Worm (Caenorhabditis elegans): ENCODE results near the gene T07D4.5.

The T07D4.5 gene

DNA sequence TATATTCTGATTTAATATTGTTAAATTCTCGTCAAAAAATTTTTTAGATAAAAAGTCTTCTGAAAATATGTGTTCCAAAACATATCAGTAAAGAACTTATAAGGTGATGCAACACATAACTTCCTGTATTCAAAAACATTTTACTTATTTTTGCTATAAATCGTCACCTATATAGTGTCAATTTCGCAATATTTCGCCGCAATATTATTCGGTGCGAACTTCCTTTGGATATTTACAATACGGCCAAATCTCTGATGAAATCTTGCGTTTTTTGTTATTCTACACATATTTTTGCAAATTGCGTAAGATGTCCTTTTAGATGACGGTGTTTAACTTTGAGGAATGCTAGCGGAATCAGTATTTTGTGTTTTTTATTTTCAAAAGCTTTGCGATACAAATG is 37.3 kb upstream of the T07D4.5 start:
- TF ChIP-seq ref-1 (GFP tag; conservative IDR thresholded peaks at IDR 0.05): no peak
- TF ChIP-seq cog-1 (tag; optimal IDR thresholded peaks at IDR 0.05): no peak
- no peak for TF ChIP-seq ztf-23 (GFP tag; IDR thresholded peaks at IDR 0.05)
- TF ChIP-seq T22C8.4 (GFP tag; IDR thresholded peaks at IDR 0.05): no peak
- no peak for TF ChIP-seq flt-1 (GFP tag; IDR thresholded peaks at IDR 0.05)

DNA sequence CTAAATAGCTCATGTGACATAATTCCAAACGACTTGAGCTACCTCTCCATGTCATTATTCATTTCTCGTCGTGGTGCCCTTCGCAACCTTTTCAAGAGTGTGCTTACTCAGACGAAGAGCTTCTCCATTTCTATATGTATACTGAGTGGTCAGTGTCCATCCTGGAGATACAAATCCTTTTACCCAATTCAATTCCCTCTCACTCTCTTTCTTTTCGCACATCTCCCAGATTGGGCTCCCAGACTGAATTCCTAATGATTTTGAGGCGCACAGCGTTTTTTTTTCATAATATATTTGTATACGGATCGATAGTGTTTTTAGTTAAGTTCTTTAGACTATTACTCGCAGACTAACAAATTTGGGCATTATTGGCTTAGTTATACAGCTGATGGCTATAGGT is 36.8 kb upstream of the T07D4.5 start:
- TF ChIP-seq ztf-29 (GFP tag; IDR thresholded peaks at IDR 0.05) (no peak), ref-1 (GFP tag; conservative IDR thresholded peaks at IDR 0.05) (no peak), med-1 (GFP tag; optimal IDR thresholded peaks at IDR 0.05; ENCODE audit: insufficient read depth) (no peak), T22C8.4 (GFP tag; IDR thresholded peaks at IDR 0.05) (no peak), tab-1 (GFP tag; IDR thresholded peaks at IDR 0.05) (no peak), cog-1 (tag; optimal IDR thresholded peaks at IDR 0.05) (no peak), flt-1 (GFP tag; IDR thresholded peaks at IDR 0.05) (no peak), klf-2 (GFP tag; conservative IDR thresholded peaks at IDR 0.05) (no peak), ztf-23 (GFP tag; IDR thresholded peaks at IDR 0.05) (no peak)

- TF ChIP-seq ref-1 (GFP tag; conservative IDR thresholded peaks at IDR 0.05) (no peak), cog-1 (tag; optimal IDR thresholded peaks at IDR 0.05) (no peak), flt-1 (GFP tag; IDR thresholded peaks at IDR 0.05) (no peak), ztf-23 (GFP tag; IDR thresholded peaks at IDR 0.05) (no peak), ztf-29 (GFP tag; IDR thresholded peaks at IDR 0.05) (no peak), tab-1 (GFP tag; IDR thresholded peaks at IDR 0.05) (no peak), T22C8.4 (GFP tag; IDR thresholded peaks at IDR 0.05) (no peak), klf-2 (GFP tag; conservative IDR thresholded peaks at IDR 0.05) (no peak), med-1 (GFP tag; optimal IDR thresholded peaks at IDR 0.05; ENCODE audit: insufficient read depth) (no peak)
Observed at ce11 chrII:8920315-8920714, 36.2 kb upstream of the T07D4.5 start.

ce11 chrII:8917339-8917738 is 33.2 kb upstream of the T07D4.5 start:
- TF ChIP-seq med-1 (GFP tag; optimal IDR thresholded peaks at IDR 0.05; ENCODE audit: insufficient read depth): no peak
- no peak for TF ChIP-seq cog-1 (tag; optimal IDR thresholded peaks at IDR 0.05)
- TF ChIP-seq ztf-29 (GFP tag; IDR thresholded peaks at IDR 0.05): no peak
- TF ChIP-seq ref-1 (GFP tag; conservative IDR thresholded peaks at IDR 0.05): no peak
- no peak for TF ChIP-seq klf-2 (GFP tag; conservative IDR thresholded peaks at IDR 0.05)
- TF ChIP-seq ztf-23 (GFP tag; IDR thresholded peaks at IDR 0.05): no peak
- TF ChIP-seq flt-1 (GFP tag; IDR thresholded peaks at IDR 0.05): no peak
- no peak for TF ChIP-seq T22C8.4 (GFP tag; IDR thresholded peaks at IDR 0.05)
- TF ChIP-seq tab-1 (GFP tag; IDR thresholded peaks at IDR 0.05): no peak

DNA sequence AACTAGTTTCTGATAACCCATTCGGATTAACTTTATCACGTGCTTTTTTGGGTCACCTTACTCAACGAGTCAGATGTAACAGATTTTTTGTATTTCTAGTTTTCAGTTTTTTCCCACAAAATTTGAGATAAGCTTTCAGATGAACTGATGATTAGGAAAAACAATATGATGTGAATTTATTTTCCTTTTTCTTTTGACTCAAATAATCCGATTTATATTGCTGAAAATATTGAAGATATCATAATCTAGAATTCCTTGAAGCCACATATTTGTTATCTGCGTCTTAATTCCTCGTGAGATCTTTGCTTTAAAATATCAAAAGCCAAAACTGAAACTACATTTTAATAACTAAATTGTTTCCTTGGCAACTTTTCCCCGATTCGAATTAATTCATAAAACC is 32.5 kb upstream of the T07D4.5 start:
- TF ChIP-seq cog-1 (tag; optimal IDR thresholded peaks at IDR 0.05) (no peak), flt-1 (GFP tag; IDR thresholded peaks at IDR 0.05) (no peak), ztf-29 (GFP tag; IDR thresholded peaks at IDR 0.05) (no peak), med-1 (GFP tag; optimal IDR thresholded peaks at IDR 0.05; ENCODE audit: insufficient read depth) (no peak), klf-2 (GFP tag; conservative IDR thresholded peaks at IDR 0.05) (no peak), ztf-23 (GFP tag; IDR thresholded peaks at IDR 0.05) (no peak), T22C8.4 (GFP tag; IDR thresholded peaks at IDR 0.05) (no peak), tab-1 (GFP tag; IDR thresholded peaks at IDR 0.05) (no peak), ref-1 (GFP tag; conservative IDR thresholded peaks at IDR 0.05) (no peak)

- TF ChIP-seq ztf-29 (GFP tag; IDR thresholded peaks at IDR 0.05) (no peak), T22C8.4 (GFP tag; IDR thresholded peaks at IDR 0.05) (no peak), klf-2 (GFP tag; conservative IDR thresholded peaks at IDR 0.05) (no peak), cog-1 (tag; optimal IDR thresholded peaks at IDR 0.05) (no peak), med-1 (GFP tag; optimal IDR thresholded peaks at IDR 0.05; ENCODE audit: insufficient read depth) (no peak), ztf-23 (GFP tag; IDR thresholded peaks at IDR 0.05) (no peak), tab-1 (GFP tag; IDR thresholded peaks at IDR 0.05) (no peak), ref-1 (GFP tag; conservative IDR thresholded peaks at IDR 0.05) (no peak), flt-1 (GFP tag; IDR thresholded peaks at IDR 0.05) (no peak)
Observed at ce11 chrII:8914654-8915053, 30.5 kb upstream of the T07D4.5 start.

DNA sequence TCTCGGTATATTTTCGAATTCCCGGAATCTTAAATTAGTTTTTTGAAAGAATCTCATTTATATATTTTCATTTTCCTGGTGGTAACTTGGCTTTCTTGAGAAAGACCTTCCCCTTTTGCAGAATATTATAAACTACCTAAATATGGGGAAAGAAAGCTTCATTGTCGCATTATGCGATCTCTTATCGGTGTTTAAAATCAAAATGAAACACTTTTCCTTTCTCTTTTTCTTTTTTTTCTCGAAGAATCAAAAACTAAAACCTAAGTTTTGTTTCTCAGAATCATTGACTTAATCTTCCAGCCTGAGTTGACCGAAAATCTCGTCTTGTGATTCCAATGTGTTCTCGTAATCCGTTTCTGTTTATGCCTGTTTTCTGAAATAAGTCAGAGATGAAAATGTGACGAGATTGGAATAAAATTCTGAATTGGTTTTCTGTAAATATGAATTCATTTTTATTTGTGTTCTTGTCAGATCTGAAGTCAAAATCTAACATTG is 28.4 kb upstream of the T07D4.5 start:
- TF ChIP-seq cog-1 (tag; optimal IDR thresholded peaks at IDR 0.05): no peak
- no peak for TF ChIP-seq med-1 (GFP tag; optimal IDR thresholded peaks at IDR 0.05; ENCODE audit: insufficient read depth)
- no peak for TF ChIP-seq T22C8.4 (GFP tag; IDR thresholded peaks at IDR 0.05)
- TF ChIP-seq tab-1 (GFP tag; IDR thresholded peaks at IDR 0.05): no peak
- no peak for TF ChIP-seq klf-2 (GFP tag; conservative IDR thresholded peaks at IDR 0.05)
- TF ChIP-seq ztf-23 (GFP tag; IDR thresholded peaks at IDR 0.05): no peak
- TF ChIP-seq ref-1 (GFP tag; conservative IDR thresholded peaks at IDR 0.05): no peak
- TF ChIP-seq ztf-29 (GFP tag; IDR thresholded peaks at IDR 0.05): no peak
- TF ChIP-seq flt-1 (GFP tag; IDR thresholded peaks at IDR 0.05): no peak

- TF ChIP-seq ztf-23 (GFP tag; IDR thresholded peaks at IDR 0.05) (no peak), cog-1 (tag; optimal IDR thresholded peaks at IDR 0.05) (no peak), flt-1 (GFP tag; IDR thresholded peaks at IDR 0.05) (no peak), T22C8.4 (GFP tag; IDR thresholded peaks at IDR 0.05) (no peak), klf-2 (GFP tag; conservative IDR thresholded peaks at IDR 0.05) (no peak), tab-1 (GFP tag; IDR thresholded peaks at IDR 0.05) (no peak), med-1 (GFP tag; optimal IDR thresholded peaks at IDR 0.05; ENCODE audit: insufficient read depth) (no peak), ztf-29 (GFP tag; IDR thresholded peaks at IDR 0.05) (no peak), ref-1 (GFP tag; conservative IDR thresholded peaks at IDR 0.05) (no peak)
Observed at ce11 chrII:8911929-8912328, 27.8 kb upstream of the T07D4.5 start, which contains the start of gene B0457.4. Gene B0457.4 (minus strand): TSS chrII:8912029.

ce11 chrII:8903871-8904270 is 19.7 kb upstream of the T07D4.5 start:
- TF ChIP-seq cog-1 (tag; optimal IDR thresholded peaks at IDR 0.05) (no peak), T22C8.4 (GFP tag; IDR thresholded peaks at IDR 0.05) (no peak), med-1 (GFP tag; optimal IDR thresholded peaks at IDR 0.05; ENCODE audit: insufficient read depth) (no peak), ztf-23 (GFP tag; IDR thresholded peaks at IDR 0.05) (no peak), klf-2 (GFP tag; conservative IDR thresholded peaks at IDR 0.05) (no peak), ztf-29 (GFP tag; IDR thresholded peaks at IDR 0.05) (no peak), tab-1 (GFP tag; IDR thresholded peaks at IDR 0.05) (no peak), ref-1 (GFP tag; conservative IDR thresholded peaks at IDR 0.05) (no peak), flt-1 (GFP tag; IDR thresholded peaks at IDR 0.05) (no peak)

ce11 chrII:8899357-8899748 is 15.2 kb upstream of the T07D4.5 start:
- TF ChIP-seq T22C8.4 (GFP tag; IDR thresholded peaks at IDR 0.05) (no peak), klf-2 (GFP tag; conservative IDR thresholded peaks at IDR 0.05) (no peak), med-1 (GFP tag; optimal IDR thresholded peaks at IDR 0.05; ENCODE audit: insufficient read depth) (no peak), ztf-23 (GFP tag; IDR thresholded peaks at IDR 0.05) (no peak), flt-1 (GFP tag; IDR thresholded peaks at IDR 0.05) (no peak), ztf-29 (GFP tag; IDR thresholded peaks at IDR 0.05) (no peak), cog-1 (tag; optimal IDR thresholded peaks at IDR 0.05) (no peak), ref-1 (GFP tag; conservative IDR thresholded peaks at IDR 0.05) (no peak), tab-1 (GFP tag; IDR thresholded peaks at IDR 0.05) (no peak)
